Worm (Caenorhabditis elegans): ENCODE measurements around the gene ZK507.1.

Gene ZK507.1

DNA sequence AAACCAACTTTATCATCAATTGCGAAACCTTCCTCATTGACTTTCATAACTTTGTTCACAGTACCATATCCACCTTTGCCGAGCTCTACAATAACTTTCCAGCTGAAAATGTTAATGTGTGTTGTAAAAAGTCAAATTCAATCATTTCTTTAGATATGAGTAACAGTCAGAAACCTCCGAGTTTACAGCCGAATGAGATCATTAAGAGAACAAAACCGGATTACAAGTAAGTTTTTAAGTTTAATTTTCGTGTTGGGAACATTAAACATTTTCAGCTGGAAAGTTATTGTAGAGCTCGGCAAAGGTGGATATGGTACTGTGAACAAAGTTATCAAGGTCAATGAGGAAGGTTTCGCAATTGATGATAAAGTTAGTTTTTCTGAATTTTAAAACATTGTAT, at the start of gene ZK507.1:
ZK507.1 (minus strand) TSS at position 101 of the 400 bp plus-strand sequence.
- no peak for TF ChIP-seq cog-1 (tag; optimal IDR thresholded peaks at IDR 0.05)
- no peak for TF ChIP-seq ztf-29 (GFP tag; IDR thresholded peaks at IDR 0.05)
- no peak for TF ChIP-seq tab-1 (GFP tag; IDR thresholded peaks at IDR 0.05)
- TF ChIP-seq med-1 (GFP tag; optimal IDR thresholded peaks at IDR 0.05; ENCODE audit: insufficient read depth): no peak
- no peak for TF ChIP-seq T22C8.4 (GFP tag; IDR thresholded peaks at IDR 0.05)
- TF ChIP-seq flt-1 (GFP tag; IDR thresholded peaks at IDR 0.05): no peak
- no peak for TF ChIP-seq ref-1 (GFP tag; conservative IDR thresholded peaks at IDR 0.05)
- TF ChIP-seq ztf-23 (GFP tag; IDR thresholded peaks at IDR 0.05): no peak
- no peak for TF ChIP-seq klf-2 (GFP tag; conservative IDR thresholded peaks at IDR 0.05)

DNA sequence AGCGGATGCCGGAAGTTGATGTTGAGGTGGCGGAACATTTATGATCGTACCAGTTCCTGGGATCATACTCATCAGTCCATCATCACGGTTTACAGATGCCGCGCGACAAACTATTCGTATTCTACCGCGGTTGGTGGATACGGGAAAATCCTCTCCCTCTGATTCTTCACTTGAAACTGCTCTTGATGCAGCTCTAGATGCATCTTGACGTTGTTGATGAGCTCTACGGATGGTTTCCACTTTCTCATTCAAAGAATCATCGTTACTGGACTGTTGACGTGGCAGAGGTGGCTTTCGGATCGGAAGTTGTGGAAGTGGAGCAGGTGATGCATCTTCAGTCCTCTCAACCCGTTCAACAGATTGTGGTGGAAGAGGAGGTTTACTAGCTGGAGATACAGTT, 48.0 kb upstream of the ZK507.1 start:
- TF ChIP-seq ref-1 (GFP tag; conservative IDR thresholded peaks at IDR 0.05): no peak
- no peak for TF ChIP-seq klf-2 (GFP tag; conservative IDR thresholded peaks at IDR 0.05)
- TF ChIP-seq flt-1 (GFP tag; IDR thresholded peaks at IDR 0.05): no peak
- no peak for TF ChIP-seq med-1 (GFP tag; optimal IDR thresholded peaks at IDR 0.05; ENCODE audit: insufficient read depth)
- no peak for TF ChIP-seq cog-1 (tag; optimal IDR thresholded peaks at IDR 0.05)
- TF ChIP-seq ztf-23 (GFP tag; IDR thresholded peaks at IDR 0.05): no peak
- TF ChIP-seq tab-1 (GFP tag; IDR thresholded peaks at IDR 0.05): no peak
- TF ChIP-seq ztf-29 (GFP tag; IDR thresholded peaks at IDR 0.05): no peak
- no peak for TF ChIP-seq T22C8.4 (GFP tag; IDR thresholded peaks at IDR 0.05)

DNA sequence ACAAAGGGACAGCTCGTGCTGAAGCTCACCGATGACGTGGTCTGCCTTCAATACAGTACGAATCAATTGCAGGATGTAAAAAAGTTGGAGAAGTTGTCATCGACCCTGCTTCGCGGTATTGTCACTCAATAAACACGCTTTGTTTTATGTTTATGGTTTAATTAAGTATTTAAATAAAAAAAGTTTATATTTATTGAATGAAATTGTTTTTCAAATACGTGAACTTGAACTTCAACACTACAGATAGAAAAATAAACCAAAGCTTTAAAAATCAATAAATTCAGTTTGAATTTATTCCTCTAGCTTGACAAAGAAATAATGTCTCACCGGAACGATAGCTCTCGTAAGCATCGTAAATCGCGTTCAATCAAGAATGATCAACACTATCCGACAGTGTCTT, 44.7 kb upstream of the ZK507.1 start, which contains the start of gene ZK512.8:
ZK512.8 (plus strand) TSS at position 301 of the 400 bp plus-strand sequence.
- no peak for TF ChIP-seq ref-1 (GFP tag; conservative IDR thresholded peaks at IDR 0.05)

DNA sequence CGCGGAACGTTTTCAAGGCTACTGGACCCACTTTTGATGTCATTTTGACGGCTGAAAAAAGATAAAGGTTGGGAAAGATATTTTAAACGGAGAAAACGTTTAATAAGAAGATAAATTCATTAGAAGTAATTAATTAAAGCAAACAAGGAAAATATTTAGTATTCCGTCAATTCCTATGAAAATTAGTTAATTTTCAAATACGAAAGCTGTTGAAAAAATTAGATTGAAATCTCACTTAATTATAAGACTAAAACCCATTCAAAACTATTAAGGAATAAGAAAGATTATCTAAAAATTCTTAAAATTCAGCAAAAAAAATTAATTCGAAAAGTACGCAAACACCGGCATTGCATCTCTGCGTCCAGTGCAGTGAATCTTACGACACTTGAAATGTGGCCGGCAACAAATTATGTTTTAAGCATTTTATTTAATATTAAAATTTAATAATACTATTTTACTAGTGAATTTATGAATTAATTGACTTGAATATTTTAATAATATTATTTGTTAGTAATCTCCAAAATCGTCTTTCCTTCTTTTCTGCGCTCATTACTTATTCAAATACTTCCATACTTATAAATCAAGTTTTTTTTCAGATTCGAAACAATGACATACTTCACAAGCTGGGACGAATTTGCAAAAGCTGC, 43.8 kb upstream of the ZK507.1 start, which contains the start of the genes ZK512.2 and ZK512.4:
ZK512.2 (minus strand) TSS at position 51 of the 647 bp plus-strand sequence.
ZK512.4 (plus strand) TSS at position 597 of the 647 bp plus-strand sequence.
- TF ChIP-seq ztf-23 (GFP tag; IDR thresholded peaks at IDR 0.05): no peak
- TF ChIP-seq T22C8.4 (GFP tag; IDR thresholded peaks at IDR 0.05): no peak
- no peak for TF ChIP-seq cog-1 (tag; optimal IDR thresholded peaks at IDR 0.05)
- TF ChIP-seq tab-1 (GFP tag; IDR thresholded peaks at IDR 0.05): no peak
- TF ChIP-seq ref-1 (GFP tag; conservative IDR thresholded peaks at IDR 0.05): no peak
- no peak for TF ChIP-seq flt-1 (GFP tag; IDR thresholded peaks at IDR 0.05)
- TF ChIP-seq klf-2 (GFP tag; conservative IDR thresholded peaks at IDR 0.05): no peak
- TF ChIP-seq med-1 (GFP tag; optimal IDR thresholded peaks at IDR 0.05; ENCODE audit: insufficient read depth): no peak

DNA sequence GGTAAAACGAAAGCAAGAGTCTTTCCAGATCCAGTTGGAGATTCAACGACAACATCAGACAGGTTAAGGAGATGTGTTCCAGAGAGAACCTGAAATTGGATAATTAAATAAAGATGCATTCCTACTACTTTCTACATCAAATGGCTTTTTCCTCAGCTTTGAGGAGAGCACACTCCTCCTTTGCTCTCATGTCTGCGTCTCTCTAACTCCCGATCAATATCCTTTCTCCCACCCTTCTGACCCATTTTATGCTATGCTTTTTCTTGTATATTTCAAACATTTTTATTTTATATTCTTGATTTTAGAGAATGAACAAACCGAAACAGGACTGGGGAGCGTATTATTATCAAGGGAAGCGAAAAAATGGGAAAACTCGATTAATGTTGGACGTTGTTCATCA, 42.8 kb upstream of the ZK507.1 start, which contains the start of gene ZK512.11:
ZK512.11 (plus strand) TSS at position 301 of the 400 bp plus-strand sequence.
- TF ChIP-seq med-1 (GFP tag; optimal IDR thresholded peaks at IDR 0.05; ENCODE audit: insufficient read depth): no peak
- peak; percentile 23; the same call in 1 of the 2 replicates for TF ChIP-seq T22C8.4 (GFP tag; IDR thresholded peaks at IDR 0.05)

DNA sequence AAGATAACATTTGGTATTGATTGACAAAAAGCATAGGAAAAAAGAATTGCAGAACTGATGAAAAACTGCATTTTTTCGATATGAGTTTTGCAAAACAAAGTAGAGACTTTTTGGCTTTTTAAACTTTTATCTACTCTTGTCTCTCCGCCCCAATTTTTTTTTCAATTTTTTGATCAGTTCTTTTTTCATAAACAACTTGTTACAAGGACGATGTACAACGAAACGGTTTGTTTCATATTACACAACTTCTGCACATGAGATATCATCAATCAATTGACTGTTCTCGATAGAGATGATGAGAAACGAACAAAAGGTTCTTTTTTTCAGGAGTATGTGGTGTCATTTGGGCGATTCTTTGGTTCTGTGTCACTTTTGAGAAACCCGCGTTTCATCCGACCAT, 37.5 kb upstream of the ZK507.1 start, which contains the start of gene ZK512.7:
ZK512.7 (minus strand) TSS at position 101 of the 400 bp plus-strand sequence.
- no peak for TF ChIP-seq med-1 (GFP tag; optimal IDR thresholded peaks at IDR 0.05; ENCODE audit: insufficient read depth)
- no peak for TF ChIP-seq ref-1 (GFP tag; conservative IDR thresholded peaks at IDR 0.05)
- no peak for TF ChIP-seq T22C8.4 (GFP tag; IDR thresholded peaks at IDR 0.05)
- TF ChIP-seq tab-1 (GFP tag; IDR thresholded peaks at IDR 0.05): no peak
- no peak for TF ChIP-seq cog-1 (tag; optimal IDR thresholded peaks at IDR 0.05)
- no peak for TF ChIP-seq ztf-29 (GFP tag; IDR thresholded peaks at IDR 0.05)
- TF ChIP-seq flt-1 (GFP tag; IDR thresholded peaks at IDR 0.05): no peak
- no peak for TF ChIP-seq ztf-23 (GFP tag; IDR thresholded peaks at IDR 0.05)
- no peak for TF ChIP-seq klf-2 (GFP tag; conservative IDR thresholded peaks at IDR 0.05)

DNA sequence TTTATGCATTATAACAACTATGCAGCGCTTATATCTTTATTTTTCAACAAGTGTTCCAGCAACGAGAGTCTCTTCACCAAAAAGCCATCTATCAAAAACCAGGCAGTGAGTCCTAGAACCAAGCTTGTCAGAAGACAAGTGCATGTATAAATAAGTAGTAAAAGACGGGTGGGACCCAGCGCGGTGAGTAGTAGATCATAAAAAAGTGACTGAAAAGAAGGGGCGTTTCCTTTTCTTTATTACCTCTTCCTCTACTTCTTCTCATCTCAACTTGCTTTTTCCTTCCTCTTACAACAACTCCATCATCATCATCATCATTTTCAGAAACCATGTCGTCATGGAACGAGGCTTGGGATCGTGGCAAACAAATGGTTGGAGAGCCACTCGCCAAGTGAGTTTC, 35.5 kb upstream of the ZK507.1 start, which contains the start of gene eat-4:
eat-4 (plus strand) TSS at position 301 of the 400 bp plus-strand sequence.
- TF ChIP-seq klf-2 (GFP tag; conservative IDR thresholded peaks at IDR 0.05): no peak
- TF ChIP-seq flt-1 (GFP tag; IDR thresholded peaks at IDR 0.05): no peak
- TF ChIP-seq cog-1 (tag; optimal IDR thresholded peaks at IDR 0.05): no peak
- TF ChIP-seq T22C8.4 (GFP tag; IDR thresholded peaks at IDR 0.05): no peak
- no peak for TF ChIP-seq ztf-29 (GFP tag; IDR thresholded peaks at IDR 0.05)
- TF ChIP-seq ztf-23 (GFP tag; IDR thresholded peaks at IDR 0.05): no peak
- TF ChIP-seq ref-1 (GFP tag; conservative IDR thresholded peaks at IDR 0.05): no peak
- no peak for TF ChIP-seq tab-1 (GFP tag; IDR thresholded peaks at IDR 0.05)
- TF ChIP-seq med-1 (GFP tag; optimal IDR thresholded peaks at IDR 0.05; ENCODE audit: insufficient read depth): no peak

DNA sequence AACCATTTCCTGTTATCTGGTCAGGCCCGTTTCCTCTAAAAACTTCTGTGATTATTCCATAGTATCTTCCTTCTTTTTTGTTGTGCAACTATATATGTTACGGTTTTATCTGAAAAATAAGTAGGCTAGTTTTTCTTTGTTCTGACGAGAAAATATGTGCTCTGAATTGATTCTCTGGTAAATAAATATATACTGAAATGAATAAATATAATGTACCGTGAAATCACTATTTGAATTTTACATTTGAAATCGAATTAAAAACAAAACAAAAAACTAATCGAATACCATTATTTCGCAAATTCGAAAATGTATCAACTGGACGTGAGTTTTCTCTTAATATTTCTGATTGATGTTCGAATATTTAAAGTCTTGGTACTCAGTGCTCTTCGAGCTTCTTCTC, 29.5 kb upstream of the ZK507.1 start, which contains the start of gene ZK512.10:
ZK512.10 (plus strand) TSS at position 301 of the 400 bp plus-strand sequence.
- TF ChIP-seq tab-1 (GFP tag; IDR thresholded peaks at IDR 0.05): no peak
- TF ChIP-seq T22C8.4 (GFP tag; IDR thresholded peaks at IDR 0.05): no peak
- TF ChIP-seq cog-1 (tag; optimal IDR thresholded peaks at IDR 0.05): no peak
- no peak for TF ChIP-seq ztf-29 (GFP tag; IDR thresholded peaks at IDR 0.05)
- TF ChIP-seq med-1 (GFP tag; optimal IDR thresholded peaks at IDR 0.05; ENCODE audit: insufficient read depth): no peak
- no peak for TF ChIP-seq flt-1 (GFP tag; IDR thresholded peaks at IDR 0.05)
- no peak for TF ChIP-seq ref-1 (GFP tag; conservative IDR thresholded peaks at IDR 0.05)
- TF ChIP-seq klf-2 (GFP tag; conservative IDR thresholded peaks at IDR 0.05): no peak
- no peak for TF ChIP-seq ztf-23 (GFP tag; IDR thresholded peaks at IDR 0.05)

DNA sequence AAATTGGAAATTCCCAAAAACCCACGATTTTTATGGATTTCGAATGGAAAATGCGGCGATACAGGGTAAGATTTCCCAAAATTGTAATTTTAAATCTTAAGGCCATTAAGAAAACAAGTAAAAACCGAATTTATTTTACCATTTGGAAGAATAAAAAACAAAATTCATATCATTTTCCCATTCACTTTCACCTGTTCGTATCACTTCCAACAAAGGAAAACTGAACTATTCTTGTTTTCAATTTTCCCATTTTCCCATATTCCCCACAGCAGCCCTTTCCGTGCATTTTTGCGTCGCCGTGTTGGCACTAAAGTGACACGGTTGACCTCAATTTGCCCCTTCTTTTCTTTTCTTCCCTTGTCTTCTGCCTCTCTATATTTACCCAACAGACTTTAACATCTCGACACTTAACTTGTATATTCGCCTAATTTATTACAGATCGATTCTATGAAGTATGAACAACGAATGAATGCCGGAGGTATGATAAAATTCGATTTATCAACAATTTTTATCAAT, 24.7 kb upstream of the ZK507.1 start, which contains the start of gene sec-16A.1:
sec-16A.1 (plus strand) TSS at position 51 of the 516 bp plus-strand sequence.
- TF ChIP-seq ztf-29 (GFP tag; IDR thresholded peaks at IDR 0.05): no peak
- TF ChIP-seq tab-1 (GFP tag; IDR thresholded peaks at IDR 0.05): no peak
- TF ChIP-seq med-1 (GFP tag; optimal IDR thresholded peaks at IDR 0.05; ENCODE audit: insufficient read depth): no peak
- no peak for TF ChIP-seq klf-2 (GFP tag; conservative IDR thresholded peaks at IDR 0.05)
- no peak for TF ChIP-seq ztf-23 (GFP tag; IDR thresholded peaks at IDR 0.05)
- TF ChIP-seq T22C8.4 (GFP tag; IDR thresholded peaks at IDR 0.05): no peak
- TF ChIP-seq ref-1 (GFP tag; conservative IDR thresholded peaks at IDR 0.05): no peak
- no peak for TF ChIP-seq flt-1 (GFP tag; IDR thresholded peaks at IDR 0.05)
- TF ChIP-seq cog-1 (tag; optimal IDR thresholded peaks at IDR 0.05): no peak

Measured in whole organism, midembryonic.